Worm (Caenorhabditis elegans): ENCODE data around the gene F45E6.1.

The F45E6.1 gene

DNA sequence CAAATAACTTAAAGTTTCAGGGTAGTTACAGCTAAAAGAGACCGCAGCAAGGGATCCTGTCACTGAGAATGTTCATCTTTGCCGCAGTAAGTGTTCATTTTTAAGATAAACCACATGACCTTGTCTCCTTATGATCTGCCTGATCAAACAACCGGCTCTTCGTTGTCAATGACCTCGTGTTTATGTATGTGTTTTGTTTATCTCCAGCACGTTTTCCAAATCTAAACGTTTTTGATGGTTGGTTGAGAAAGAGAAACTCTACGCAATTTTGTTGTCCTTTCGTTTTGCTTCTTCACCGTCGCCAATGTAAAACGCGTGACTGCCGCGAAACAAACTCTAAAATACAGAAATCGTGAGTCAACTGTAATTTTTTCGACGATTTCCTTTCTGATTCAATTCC lies 43.2 kb downstream of the F45E6.1 start, which contains the start of gene tsct-1:
TSS of gene tsct-1 (plus strand) at position 12 of the 400 bp plus-strand sequence.
- TF ChIP-seq blmp-1 (tag; optimal IDR thresholded peaks at IDR 0.05): no peak
- no peak for TF ChIP-seq unc-120 (tag; optimal IDR thresholded peaks at IDR 0.05; ENCODE audit: poor library complexity, severe bottlenecking)
- no peak for TF ChIP-seq elt-3 (tag; optimal IDR thresholded peaks at IDR 0.05)
- TF ChIP-seq ceh-83 (GFP tag; optimal IDR thresholded peaks at IDR 0.05): no peak
- TF ChIP-seq lin-32 (GFP tag; optimal IDR thresholded peaks at IDR 0.05): no peak
- TF ChIP-seq M03D4.4 (tag; optimal IDR thresholded peaks at IDR 0.05): no peak
- no peak for TF ChIP-seq ceh-43 (GFP tag; optimal IDR thresholded peaks at IDR 0.05)
- TF ChIP-seq unc-62 (GFP tag; optimal IDR thresholded peaks at IDR 0.05): no peak
- TF ChIP-seq mls-2 (tag; optimal IDR thresholded peaks at IDR 0.05): no peak
- no peak for TF ChIP-seq mep-1 (tag; optimal IDR thresholded peaks at IDR 0.05)
- TF ChIP-seq nhr-237 (tag; optimal IDR thresholded peaks at IDR 0.05): no peak
- no peak for TF ChIP-seq sem-2 (GFP tag; optimal IDR thresholded peaks at IDR 0.05)
- TF ChIP-seq bed-3 (GFP tag; optimal IDR thresholded peaks at IDR 0.05): no peak
- TF ChIP-seq cnd-1 (tag; optimal IDR thresholded peaks at IDR 0.05): no peak
- TF ChIP-seq nhr-28 (tag; optimal IDR thresholded peaks at IDR 0.05): no peak
- TF ChIP-seq flh-1 (GFP tag; optimal IDR thresholded peaks at IDR 0.05): no peak
- TF ChIP-seq sptf-1 (tag; optimal IDR thresholded peaks at IDR 0.05): no peak
- no peak for TF ChIP-seq lin-13 (tag; optimal IDR thresholded peaks at IDR 0.05)

- no peak for TF ChIP-seq blmp-1 (tag; optimal IDR thresholded peaks at IDR 0.05)
- TF ChIP-seq snpc-4 (tag; optimal IDR thresholded peaks at IDR 0.05): no peak
- no peak for TF ChIP-seq ceh-83 (GFP tag; optimal IDR thresholded peaks at IDR 0.05)
- TF ChIP-seq unc-39 (tag; optimal IDR thresholded peaks at IDR 0.05): no peak
- TF ChIP-seq nhr-76 (tag; optimal IDR thresholded peaks at IDR 0.05): no peak
- no peak for TF ChIP-seq nhr-28 (tag; optimal IDR thresholded peaks at IDR 0.05)
- no peak for TF ChIP-seq lin-32 (GFP tag; optimal IDR thresholded peaks at IDR 0.05)
- TF ChIP-seq M03D4.4 (tag; optimal IDR thresholded peaks at IDR 0.05): no peak
- no peak for TF ChIP-seq nhr-2 (tag; optimal IDR thresholded peaks at IDR 0.05)
These were observed 46.9 kb downstream of the F45E6.1 start, which contains the start of gene med-1 for ce11 chrX:12430309-12430708. med-1 (plus strand) TSS chrX:12430609.

Data from whole organism, mixed stage, embryonic.